Fruit fly (Drosophila melanogaster): ENCODE measurements around the gene CG42718.

dm6 chr3L:16359795-16360194 lies 38.7 kb upstream of the CG42718 start:
- TF ChIP-seq kay (GFP tag; ENCODE audit: borderline replicate concordance) (peak; percentile 92), Crg-1 (GFP tag; optimal IDR thresholded peaks at IDR 0.05) (no peak), CG5204 (GFP tag; optimal IDR thresholded peaks at IDR 0.05) (no peak), pad (GFP tag; optimal IDR thresholded peaks at IDR 0.05) (no peak), CG1620 (GFP tag; optimal IDR thresholded peaks at IDR 0.05) (no peak), CG11617 (GFP tag; optimal IDR thresholded peaks at IDR 0.05) (no peak), bab1 (GFP tag; optimal IDR thresholded peaks at IDR 0.05) (no peak), CG33017 (tag; optimal IDR thresholded peaks at IDR 0.05) (no peak), CG7101 (tag; optimal IDR thresholded peaks at IDR 0.05) (no peak), toe (GFP tag; optimal IDR thresholded peaks at IDR 0.05) (no peak)

Measured in whole organism, adult.